Fruit fly (Drosophila melanogaster) whole organism: ENCODE results near the gene CG1271.

Experiments used
- CG8478 ChIP-seq: fragments of >200 bp; optimal IDR thresholded peaks from 2 replicates; lab custom pipeline; 2018; ENCODE audit warnings: inconsistent platforms
- Dll ChIP-seq: fragments of >200 bp; optimal IDR thresholded peaks from 2 replicates; lab custom pipeline; 2017
- EcR ChIP-seq, 2 experiments: fragments of >200 bp; optimal IDR thresholded peaks; 2 replicates each; lab custom pipeline; 2017; ENCODE audit warnings: missing biosample characterization in 2 of 2, missing genetic modification characterization in 2 of 2, missing genetic modification reagents in 2 of 2
- pan ChIP-seq: fragments of >200 bp; optimal IDR thresholded peaks from 2 replicates; lab custom pipeline; 2017
- psq ChIP-seq: fragments of >200 bp; optimal IDR thresholded peaks from 2 replicates; lab custom pipeline; 2017
- usp ChIP-seq: fragments of >200 bp; optimal IDR thresholded peaks from 2 replicates; lab custom pipeline; 2017; ENCODE audit warnings: missing biosample characterization, missing genetic modification characterization, mixed read lengths

dm6 chr3L:3046325-3047156 is 5.8 kb upstream of the CG1271 start, which contains the start of the genes scramb2 and Sk2:
- no peak for TF ChIP-seq usp (GFP tag; lab: Kevin White, UChicago)
- peak; percentile 52 for TF ChIP-seq Dll (lab: Kevin White, UChicago)
- TF ChIP-seq psq (lab: Kevin White, UChicago), result no peak
- TF ChIP-seq EcR (GFP tag; optimal IDR thresholded peaks at IDR 0.05; lab: Kevin White, UChicago), result no peak
- TF ChIP-seq pan (lab: Kevin White, UChicago), result no peak
- no peak for TF ChIP-seq CG8478 (lab: Kevin White, UChicago)
